Fruit fly (Drosophila melanogaster) whole organism, pupa: Measurements from ENCODE around the gene Sf3b1.

Experiments used
- CG10348 ChIP-seq: fragments of 200-800 bp; sonication (Bioruptor generic); IDR thresholded peaks from 2 replicates; pipeline ENCODE4 v1.3.6; 2022; ENCODE audit warnings: missing biosample characterization, missing genetic modification characterization
- CG12605 ChIP-seq: fragments of 200-800 bp; sonication (Bioruptor generic); IDR thresholded peaks from 2 replicates; pipeline ENCODE4 v1.3.6; 2022; ENCODE audit warnings: missing biosample characterization, missing genetic modification characterization
- CG13204 ChIP-seq: fragments of 200-800 bp; sonication (Bioruptor generic); optimal IDR thresholded peaks from 2 replicates; lab custom pipeline; 2018; ENCODE audit warnings: missing biosample characterization, mild to moderate bottlenecking, missing genetic modification characterization, moderate library complexity
- CG14655 ChIP-seq: fragments of 200-800 bp; sonication (Bioruptor generic); optimal IDR thresholded peaks from 3 replicates; lab custom pipeline; 2017; ENCODE audit warnings: mild to moderate bottlenecking, missing biosample characterization, missing genetic modification reagents, missing genetic modification characterization
- CG15710 ChIP-seq: fragments of 200-800 bp; sonication (Bioruptor generic); optimal IDR thresholded peaks from 2 replicates; lab custom pipeline; 2018; ENCODE audit warnings: missing biosample characterization, mild to moderate bottlenecking, missing genetic modification characterization, moderate library complexity
- CG17806 ChIP-seq: fragments of 200-800 bp; sonication (Bioruptor generic); optimal IDR thresholded peaks from 2 replicates; lab custom pipeline; 2018; ENCODE audit warnings: missing biosample characterization, mild to moderate bottlenecking, missing genetic modification characterization, moderate library complexity
- CG32121 ChIP-seq: fragments of 200-800 bp; sonication (Bioruptor generic); IDR thresholded peaks from 2 replicates; pipeline ENCODE4 v1.3.6; 2022; ENCODE audit warnings: missing biosample characterization, missing genetic modification characterization
- CG34367 ChIP-seq: fragments of 200-800 bp; sonication (Bioruptor generic); optimal IDR thresholded peaks from 2 replicates; lab custom pipeline; 2018; ENCODE audit warnings: missing biosample characterization, mild to moderate bottlenecking, missing genetic modification characterization
- CG4496 ChIP-seq: fragments of 200-800 bp; sonication (Bioruptor generic); IDR thresholded peaks from 3 replicates; pipeline ENCODE4 v1.3.6; 2022; ENCODE audit warnings: missing biosample characterization, missing genetic modification characterization
- CG8159 ChIP-seq: fragments of 200-800 bp; sonication (Bioruptor generic); optimal IDR thresholded peaks from 3 replicates; lab custom pipeline; 2018; ENCODE audit warnings: missing biosample characterization, mild to moderate bottlenecking, missing genetic modification characterization, moderate library complexity
- CG8301 ChIP-seq: fragments of 200-800 bp; sonication (Bioruptor generic); optimal IDR thresholded peaks from 2 replicates; lab custom pipeline; 2018; ENCODE audit warnings: missing biosample characterization, mild to moderate bottlenecking, missing genetic modification characterization
- CG9948 ChIP-seq: fragments of 200-800 bp; sonication (Bioruptor generic); optimal IDR thresholded peaks from 2 replicates; lab custom pipeline; 2018; ENCODE audit warnings: missing biosample characterization, mild to moderate bottlenecking, missing genetic modification characterization, moderate library complexity
- EcR ChIP-seq: fragments of 200-800 bp; sonication (Bioruptor generic); optimal IDR thresholded peaks from 3 replicates; lab custom pipeline; 2019; ENCODE audit warnings: missing biosample characterization, missing genetic modification characterization, mild to moderate bottlenecking, moderate library complexity, missing genetic modification reagents
- Ets98B ChIP-seq: fragments of 200-800 bp; sonication (Bioruptor generic); IDR thresholded peaks from 2 replicates; pipeline ENCODE4 v1.3.6; 2022; ENCODE audit warnings: missing biosample characterization, missing genetic modification characterization
- Pif1A ChIP-seq: fragments of 200-800 bp; sonication (Bioruptor generic); optimal IDR thresholded peaks from 3 replicates; lab custom pipeline; 2016; ENCODE audit warnings: missing biosample characterization, missing genetic modification characterization
- Pif1B ChIP-seq: fragments of 200-800 bp; sonication (Bioruptor generic); optimal IDR thresholded peaks from 3 replicates; lab custom pipeline; 2016; ENCODE audit warnings: missing biosample characterization, missing genetic modification characterization
- Snoo ChIP-seq: fragments of 200-800 bp; sonication (Bioruptor generic); optimal IDR thresholded peaks from 3 replicates; lab custom pipeline; 2017; ENCODE audit warnings: missing biosample characterization, mild to moderate bottlenecking, missing genetic modification characterization, inconsistent platforms
- fd96Ca ChIP-seq: fragments of 200-800 bp; sonication (Bioruptor generic); IDR thresholded peaks from 3 replicates; pipeline ENCODE4 v1.3.6; 2022; ENCODE audit warnings: missing biosample characterization, missing genetic modification characterization
- gl ChIP-seq: fragments of 200-800 bp; sonication (Bioruptor generic); optimal IDR thresholded peaks from 2 replicates; lab custom pipeline; 2018; ENCODE audit warnings: missing biosample characterization, mild to moderate bottlenecking, missing genetic modification characterization
- rn ChIP-seq: fragments of 200-800 bp; sonication (Bioruptor generic); IDR thresholded peaks from 2 replicates; pipeline ENCODE4 v1.3.6; 2022; ENCODE audit warnings: missing biosample characterization, missing genetic modification characterization

Gene Sf3b1

dm6 chr2L:615023-615422, 46.9 kb downstream of the Sf3b1 start:
- TF ChIP-seq CG10348 (GFP tag; lab: Robert Waterston, UW) = no peak
- TF ChIP-seq EcR (GFP tag; lab: Kevin White, UChicago) = no peak
- TF ChIP-seq CG14655 (GFP tag; lab: Kevin White, UChicago) = no peak
- TF ChIP-seq Pif1B (GFP tag; lab: Kevin White, UChicago) = no peak
- TF ChIP-seq Snoo (tag; lab: Kevin White, UChicago) = no peak
- TF ChIP-seq CG17806 (tag; lab: Kevin White, UChicago) = no peak
- TF ChIP-seq CG8159 (tag; lab: Kevin White, UChicago) = no peak
- TF ChIP-seq Pif1A = no peak
- TF ChIP-seq CG32121 = no peak
- TF ChIP-seq, all 21 proteins: peak for 0

- TF ChIP-seq CG4496 (GFP tag; lab: Robert Waterston, UW) = peak; percentile 31; the same call in 1 of the 3 replicates
- peak; percentile 32 for TF ChIP-seq CG14655 (GFP tag; lab: Kevin White, UChicago)
- TF ChIP-seq Ets98B (GFP tag; lab: Robert Waterston, UW) = 0 out of 2 replicates have a peak, but pooled peaks have one; percentile 6
- TF ChIP-seq gl (tag; lab: Kevin White, UChicago) = no peak
Measured at dm6 chr2L:619739-620138, 51.6 kb downstream of the Sf3b1 start.

DNA sequence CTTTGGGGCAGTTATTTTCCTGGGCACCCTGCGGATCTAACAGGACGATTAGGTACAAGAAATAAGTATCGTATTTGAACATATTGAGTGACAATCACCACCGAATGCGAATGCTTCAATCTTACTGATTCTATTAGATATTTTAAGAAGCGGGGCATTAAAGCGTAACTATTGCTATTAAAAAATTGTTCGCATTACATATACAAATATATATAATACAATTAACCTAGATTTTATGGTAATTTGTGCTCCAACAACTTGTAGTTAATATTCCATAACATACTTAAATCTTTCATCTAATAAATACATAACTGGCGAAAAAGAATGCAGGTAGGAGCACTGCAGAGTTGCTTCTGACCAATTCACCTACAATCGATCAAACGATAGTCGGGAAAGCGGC, 53.0 kb downstream of the Sf3b1 start, which contains the start of gene lectin-21Cb:
TSS of gene lectin-21Cb (minus strand) at position 101 of the 400 bp plus-strand sequence.
- TF ChIP-seq Pif1B (GFP tag; lab: Kevin White, UChicago) = no peak
- no peak for TF ChIP-seq CG13204
- TF ChIP-seq CG9948 = no peak
- no peak for TF ChIP-seq CG12605 (GFP tag; lab: Robert Waterston, UW)
- TF ChIP-seq Ets98B (GFP tag; lab: Robert Waterston, UW) = no peak
- no peak for TF ChIP-seq CG32121
- TF ChIP-seq CG8301 = no peak
- TF ChIP-seq CG17806 (tag; lab: Kevin White, UChicago) = no peak
- TF ChIP-seq CG14655 (GFP tag; lab: Kevin White, UChicago) = no peak
- no peak for TF ChIP-seq rn (GFP tag; lab: Robert Waterston, UW)
- TF ChIP-seq Pif1A = no peak
- TF ChIP-seq CG15710 = no peak
- TF ChIP-seq CG8159 (tag; lab: Kevin White, UChicago) = no peak
- no peak for TF ChIP-seq EcR (GFP tag; lab: Kevin White, UChicago)
- no peak for TF ChIP-seq fd96Ca (GFP tag; lab: Robert Waterston, UW)
- TF ChIP-seq Snoo (tag; lab: Kevin White, UChicago) = no peak
- TF ChIP-seq CG34367 (tag; lab: Kevin White, UChicago) = no peak
- TF ChIP-seq CG10348 (GFP tag; lab: Robert Waterston, UW) = no peak
- TF ChIP-seq CG4496 (GFP tag; lab: Robert Waterston, UW) = no peak
- TF ChIP-seq gl (tag; lab: Kevin White, UChicago) = no peak
